Fruit fly (Drosophila melanogaster): ENCODE measurements around the gene Vps2.

dm6 chr3R:26014262-26014833 lies 38.3 kb upstream of the Vps2 start, which contains the start of gene Kaz-m1:
- TF ChIP-seq psq (optimal IDR thresholded peaks at IDR 0.05) (no peak), pan (optimal IDR thresholded peaks at IDR 0.05) (no peak)
